Worm (Caenorhabditis elegans): Measurements from ENCODE around the gene sre-46.

DNA sequence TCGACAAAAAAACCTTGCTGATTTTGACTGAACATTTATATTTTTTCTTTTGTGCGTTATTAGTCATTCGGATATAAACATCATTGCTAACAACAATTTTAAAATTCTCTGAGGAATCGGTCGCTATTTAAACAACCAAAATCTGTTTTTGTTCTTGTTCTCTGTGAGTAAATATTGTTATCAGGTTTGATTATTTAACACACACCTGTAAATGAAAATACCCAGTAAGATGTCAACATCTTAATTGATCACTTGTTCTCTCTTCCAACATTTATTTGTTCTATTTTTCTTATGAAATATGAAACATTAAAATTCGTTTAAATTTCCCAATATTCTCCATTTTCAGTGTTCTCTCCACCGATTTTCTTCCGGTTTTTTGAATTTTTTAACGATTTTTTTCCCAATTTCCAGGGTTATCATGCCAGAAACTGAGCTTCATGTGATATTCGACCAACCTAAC lies 41.9 kb upstream of the sre-46 start, which contains the start of gene arrd-11:
- TF ChIP-seq ama-1 (optimal IDR thresholded peaks at IDR 0.05) (no peak), mdl-1 (tag; optimal IDR thresholded peaks at IDR 0.05) (no peak), snpc-4 (tag; optimal IDR thresholded peaks at IDR 0.05) (no peak), elt-3 (tag; optimal IDR thresholded peaks at IDR 0.05) (no peak), mep-1 (tag; optimal IDR thresholded peaks at IDR 0.05) (no peak), unc-98 (GFP tag; IDR thresholded peaks at IDR 0.05) (no peak), egl-27 (tag; optimal IDR thresholded peaks at IDR 0.05) (no peak)

Data from whole organism, L1 larva.